Worm (Caenorhabditis elegans) whole organism, mixed stage, embryonic: ENCODE results near the gene T10B10.4.

Source experiments
- cnd-1 ChIP-seq: fragments of 200-800 bp; sonication (Bioruptor generic); optimal IDR thresholded peaks from 2 replicates; lab custom pipeline; 2018; ENCODE audit warnings: mild to moderate bottlenecking, missing genetic modification characterization, missing compliant biosample characterization
- drap-1 ChIP-seq: fragments of 200-800 bp; sonication (Bioruptor generic); optimal IDR thresholded peaks from 3 replicates; lab custom pipeline; 2018; ENCODE audit warnings: mild to moderate bottlenecking, missing genetic modification characterization, missing compliant biosample characterization
- elt-1 ChIP-seq: sonication (generic microtip); optimal IDR thresholded peaks from 2 replicates; lab custom pipeline; 2017; ENCODE audit warnings: missing genetic modification characterization, mild to moderate bottlenecking, missing compliant biosample characterization, antibody characterized with exemption, moderate library complexity, borderline replicate concordance; ENCODE audit not compliant: insufficient read depth
- lsy-2 ChIP-seq: fragments of 150-350 bp; optimal IDR thresholded peaks from 2 replicates; lab custom pipeline; 2014; ENCODE audit warnings: missing biosample characterization, missing genetic modification characterization
- mep-1 ChIP-seq: fragments of 150-350 bp; optimal IDR thresholded peaks from 2 replicates; lab custom pipeline; 2017; ENCODE audit warnings: missing biosample characterization, missing genetic modification reagents, missing genetic modification characterization, inconsistent platforms
- nhr-237 ChIP-seq: fragments of 150-350 bp; optimal IDR thresholded peaks from 2 replicates; lab custom pipeline; 2014; ENCODE audit warnings: missing biosample characterization, missing genetic modification characterization
- nhr-28 ChIP-seq: fragments of 150-350 bp; optimal IDR thresholded peaks from 2 replicates; lab custom pipeline; 2014; ENCODE audit warnings: missing biosample characterization, missing genetic modification characterization
- nhr-76 ChIP-seq: sonication (generic microtip); optimal IDR thresholded peaks from 2 replicates; lab custom pipeline; 2017; ENCODE audit warnings: missing biosample characterization, missing genetic modification characterization
- pha-4 ChIP-seq: fragments of 150-350 bp; optimal IDR thresholded peaks from 2 replicates; lab custom pipeline; 2018; ENCODE audit warnings: missing biosample characterization, missing genetic modification reagents, missing genetic modification characterization
- sptf-1 ChIP-seq: sonication (generic microtip); optimal IDR thresholded peaks from 2 replicates; lab custom pipeline; 2017; ENCODE audit warnings: mild to moderate bottlenecking, missing genetic modification characterization, moderate library complexity, missing compliant biosample characterization
- tbx-8 ChIP-seq: fragments of 200-800 bp; sonication (Bioruptor generic); optimal IDR thresholded peaks from 2 replicates; lab custom pipeline; 2018; ENCODE audit warnings: mild to moderate bottlenecking, missing genetic modification characterization, moderate library complexity, missing compliant biosample characterization
- unc-39 ChIP-seq: fragments of 150-350 bp; optimal IDR thresholded peaks from 2 replicates; lab custom pipeline; 2014; ENCODE audit warnings: missing biosample characterization, missing genetic modification characterization
- unc-62 ChIP-seq: fragments of 150-350 bp; optimal IDR thresholded peaks from 2 replicates; lab custom pipeline; 2014; ENCODE audit warnings: missing biosample characterization, missing genetic modification reagents, missing genetic modification characterization

ce11 chrX:15164108-15164507 lies 25.8 kb upstream of the T10B10.4 start, which contains the start of gene T10B10.9:
- TF ChIP-seq lsy-2 (tag; lab: Kevin White, UChicago): no peak
- no peak for TF ChIP-seq unc-39 (tag; lab: Kevin White, UChicago)
- TF ChIP-seq nhr-237: no peak
- TF ChIP-seq cnd-1 (tag; lab: Kevin White, UChicago): no peak
- no peak for TF ChIP-seq elt-1 (tag; lab: Kevin White, UChicago)
- no peak for TF ChIP-seq nhr-28 (tag; lab: Kevin White, UChicago)
- TF ChIP-seq unc-62 (GFP tag; lab: Kevin White, UChicago): no peak
- TF ChIP-seq pha-4 (tag; lab: Kevin White, UChicago): no peak
- no peak for TF ChIP-seq nhr-76
- no peak for TF ChIP-seq sptf-1 (tag; lab: Kevin White, UChicago)
- no peak for TF ChIP-seq mep-1 (tag; lab: Kevin White, UChicago)
- TF ChIP-seq tbx-8: no peak
- no peak for TF ChIP-seq drap-1
